Worm (Caenorhabditis elegans) whole organism, early embryonic: ENCODE measurements around the gene fbxb-38.
A peak's percentile ranks its signal among the peaks of the same experiment; 100 is the strongest.

ENCODE experiments used
- B0310.2 ChIP-seq: sonication (generic microtip); optimal IDR thresholded peaks from 2 replicates; lab custom pipeline; 2016; ENCODE audit warnings: mild to moderate bottlenecking, missing genetic modification characterization, missing compliant biosample characterization
- F13C5.2 ChIP-seq: sonication (generic microtip); optimal IDR thresholded peaks from 2 replicates; lab custom pipeline; 2017; ENCODE audit warnings: mild to moderate bottlenecking, missing genetic modification characterization, inconsistent platforms, missing compliant biosample characterization
- ama-1 ChIP-seq: fragments of 150-350 bp; optimal IDR thresholded peaks from 2 replicates; lab custom pipeline; 2014
- ceh-13 ChIP-seq: fragments of 200-800 bp; sonication (Bioruptor generic); optimal IDR thresholded peaks from 2 replicates; lab custom pipeline; 2018; ENCODE audit warnings: mild to moderate bottlenecking, missing genetic modification characterization, missing compliant biosample characterization
- hmbx-1 ChIP-seq: sonication (generic microtip); optimal IDR thresholded peaks from 2 replicates; lab custom pipeline; 2016; ENCODE audit warnings: mild to moderate bottlenecking, missing genetic modification characterization, missing compliant biosample characterization
- hmg-4 ChIP-seq: fragments of 200-800 bp; sonication (Bioruptor generic); optimal IDR thresholded peaks from 2 replicates; lab custom pipeline; 2018; ENCODE audit warnings: mild to moderate bottlenecking, missing genetic modification characterization, missing compliant biosample characterization
- sea-1 ChIP-seq: fragments of 200-800 bp; sonication (Bioruptor generic); conservative IDR thresholded peaks from 2 replicates; pipeline ENCODE4 v1.3.6; 2022; ENCODE audit warnings: missing genetic modification characterization, missing compliant biosample characterization
- tra-4 ChIP-seq: sonication (generic microtip); optimal IDR thresholded peaks from 2 replicates; lab custom pipeline; 2017; ENCODE audit warnings: missing genetic modification characterization, missing compliant biosample characterization

ce11 chrII:2195541-2195940 is 27.0 kb upstream of the fbxb-38 start:
- TF ChIP-seq F13C5.2 = peak; percentile 1
- no peak for TF ChIP-seq tra-4
- TF ChIP-seq ceh-13 (GFP tag; lab: Kevin White, UChicago) = no peak
- no peak for TF ChIP-seq B0310.2
- no peak for TF ChIP-seq hmbx-1 (tag; lab: Kevin White, UChicago)
- no peak for TF ChIP-seq ama-1
- TF ChIP-seq hmg-4 (GFP tag; lab: Kevin White, UChicago) = no peak
- TF ChIP-seq sea-1 (GFP tag; lab: Robert Waterston, UW) = no peak
